Worm (Caenorhabditis elegans) whole organism, midembryonic: ENCODE data around the gene Y40H7A.4.

ENCODE experiments used
- cog-1 ChIP-seq: sonication (generic microtip); optimal IDR thresholded peaks from 2 replicates; lab custom pipeline; 2016; ENCODE audit warnings: missing genetic modification characterization, missing compliant biosample characterization
- klf-2 ChIP-seq: fragments of 200-800 bp; sonication (Bioruptor generic); conservative IDR thresholded peaks from 2 replicates; pipeline ENCODE4 v1.3.6; 2022; ENCODE audit warnings: missing genetic modification reagents, missing genetic modification characterization, missing compliant biosample characterization
- ref-1 ChIP-seq: fragments of 200-800 bp; sonication (Bioruptor generic); conservative IDR thresholded peaks from 2 replicates; pipeline ENCODE4 v1.3.6; 2022; ENCODE audit warnings: missing genetic modification reagents, missing genetic modification characterization, missing compliant biosample characterization
- ztf-23 ChIP-seq: fragments of 200-800 bp; sonication (Bioruptor generic); IDR thresholded peaks from 2 replicates; pipeline ENCODE4 v1.3.6; 2022; ENCODE audit warnings: missing genetic modification reagents, missing genetic modification characterization, missing compliant biosample characterization

DNA sequence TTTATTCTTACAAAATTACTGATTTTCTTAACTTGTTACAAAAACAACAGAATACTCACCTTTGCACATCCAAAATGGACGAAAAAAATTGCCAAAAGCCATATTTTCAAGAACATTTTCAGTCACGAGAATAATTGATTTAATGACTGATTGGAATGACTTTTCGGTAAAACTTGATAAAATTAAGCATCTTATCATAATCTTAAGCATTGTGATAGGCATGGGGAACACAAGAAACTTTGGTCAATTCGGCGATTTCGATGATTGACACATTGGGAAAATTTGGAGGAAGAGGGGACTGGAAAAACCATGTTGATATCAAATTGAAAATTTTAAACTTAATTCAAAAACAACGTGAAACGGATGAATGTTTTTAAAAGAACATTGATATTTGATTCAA, 40.1 kb upstream of the Y40H7A.4 start, which contains the start of gene Y40H7A.10:
- TF ChIP-seq ztf-23 (GFP tag; lab: Robert Waterston, UW) (no peak), cog-1 (tag; lab: Kevin White, UChicago) (no peak), klf-2 (GFP tag; lab: Robert Waterston, UW) (no peak), ref-1 (GFP tag; lab: Robert Waterston, UW) (no peak)
